Fruit fly (Drosophila melanogaster): ENCODE data around the gene CG7071.

- TF ChIP-seq insv (optimal IDR thresholded peaks at IDR 0.05) (no peak), psq (optimal IDR thresholded peaks at IDR 0.05) (no peak), Myc (optimal IDR thresholded peaks at IDR 0.05) (no peak), h (optimal IDR thresholded peaks at IDR 0.05) (no peak)
Observed at dm6 chr3R:22334050-22334449, 28.4 kb upstream of the CG7071 start, which contains the start of gene CG5391.
